Worm (Caenorhabditis elegans) whole organism, early embryonic: ENCODE measurements around the gene F54H12.2.
"Not testable (repeated sequence)": the region's sequence is repeated elsewhere in the genome, so short reads cannot be mapped to it uniquely, and the experiment has no call there.

Experiments used
- B0310.2 ChIP-seq: sonication (generic microtip); optimal IDR thresholded peaks from 2 replicates; lab custom pipeline; 2016; ENCODE audit warnings: mild to moderate bottlenecking, missing genetic modification characterization, missing compliant biosample characterization
- F13C5.2 ChIP-seq: sonication (generic microtip); optimal IDR thresholded peaks from 2 replicates; lab custom pipeline; 2017; ENCODE audit warnings: mild to moderate bottlenecking, missing genetic modification characterization, inconsistent platforms, missing compliant biosample characterization
- aly-1 ChIP-seq: sonication (generic microtip); optimal IDR thresholded peaks from 2 replicates; lab custom pipeline; 2016; ENCODE audit warnings: missing genetic modification characterization, missing compliant biosample characterization
- ama-1 ChIP-seq: fragments of 150-350 bp; optimal IDR thresholded peaks from 2 replicates; lab custom pipeline; 2014
- ceh-13 ChIP-seq: fragments of 200-800 bp; sonication (Bioruptor generic); optimal IDR thresholded peaks from 2 replicates; lab custom pipeline; 2018; ENCODE audit warnings: mild to moderate bottlenecking, missing genetic modification characterization, missing compliant biosample characterization
- ceh-36 ChIP-seq: sonication (generic microtip); optimal IDR thresholded peaks from 2 replicates; lab custom pipeline; 2016; ENCODE audit warnings: missing genetic modification characterization, inconsistent platforms, missing compliant biosample characterization
- ets-7 ChIP-seq: sonication (generic microtip); optimal IDR thresholded peaks from 2 replicates; lab custom pipeline; 2016; ENCODE audit warnings: missing genotype, missing genetic modification characterization, missing compliant biosample characterization
- flt-1 ChIP-seq: fragments of 200-800 bp; sonication (Bioruptor generic); IDR thresholded peaks from 2 replicates; pipeline ENCODE4 v1.3.6; 2022; ENCODE audit warnings: missing genetic modification characterization, missing compliant biosample characterization
- hmbx-1 ChIP-seq: sonication (generic microtip); optimal IDR thresholded peaks from 2 replicates; lab custom pipeline; 2016; ENCODE audit warnings: mild to moderate bottlenecking, missing genetic modification characterization, missing compliant biosample characterization
- hmg-4 ChIP-seq: fragments of 200-800 bp; sonication (Bioruptor generic); optimal IDR thresholded peaks from 2 replicates; lab custom pipeline; 2018; ENCODE audit warnings: mild to moderate bottlenecking, missing genetic modification characterization, missing compliant biosample characterization
- hnd-1 ChIP-seq: sonication (generic microtip); optimal IDR thresholded peaks from 2 replicates; lab custom pipeline; 2016; ENCODE audit warnings: missing genetic modification characterization, missing compliant biosample characterization
- pes-1 ChIP-seq: fragments of 200-800 bp; sonication (Bioruptor generic); IDR thresholded peaks from 2 replicates; pipeline ENCODE4 v1.3.6; 2022; ENCODE audit warnings: missing genetic modification reagents, missing genetic modification characterization, missing compliant biosample characterization
- scrt-1 ChIP-seq: fragments of 200-800 bp; sonication (Bioruptor generic); IDR thresholded peaks from 2 replicates; pipeline ENCODE4 v1.3.6; 2022; ENCODE audit warnings: missing genetic modification characterization, missing compliant biosample characterization
- sea-1 ChIP-seq: fragments of 200-800 bp; sonication (Bioruptor generic); conservative IDR thresholded peaks from 2 replicates; pipeline ENCODE4 v1.3.6; 2022; ENCODE audit warnings: missing genetic modification characterization, missing compliant biosample characterization
- tbx-11 ChIP-seq: fragments of 200-800 bp; sonication (Bioruptor generic); IDR thresholded peaks from 2 replicates; pipeline ENCODE4 v1.3.6; 2022; ENCODE audit warnings: missing genetic modification characterization, missing compliant biosample characterization
- tbx-37 ChIP-seq: fragments of 200-800 bp; sonication (Bioruptor generic); conservative IDR thresholded peaks from 2 replicates; pipeline ENCODE4 v1.3.6; 2022; ENCODE audit warnings: missing genetic modification reagents, missing genetic modification characterization, missing compliant biosample characterization
- tra-4 ChIP-seq: sonication (generic microtip); optimal IDR thresholded peaks from 2 replicates; lab custom pipeline; 2017; ENCODE audit warnings: missing genetic modification characterization, missing compliant biosample characterization

F54H12.2 gene

DNA sequence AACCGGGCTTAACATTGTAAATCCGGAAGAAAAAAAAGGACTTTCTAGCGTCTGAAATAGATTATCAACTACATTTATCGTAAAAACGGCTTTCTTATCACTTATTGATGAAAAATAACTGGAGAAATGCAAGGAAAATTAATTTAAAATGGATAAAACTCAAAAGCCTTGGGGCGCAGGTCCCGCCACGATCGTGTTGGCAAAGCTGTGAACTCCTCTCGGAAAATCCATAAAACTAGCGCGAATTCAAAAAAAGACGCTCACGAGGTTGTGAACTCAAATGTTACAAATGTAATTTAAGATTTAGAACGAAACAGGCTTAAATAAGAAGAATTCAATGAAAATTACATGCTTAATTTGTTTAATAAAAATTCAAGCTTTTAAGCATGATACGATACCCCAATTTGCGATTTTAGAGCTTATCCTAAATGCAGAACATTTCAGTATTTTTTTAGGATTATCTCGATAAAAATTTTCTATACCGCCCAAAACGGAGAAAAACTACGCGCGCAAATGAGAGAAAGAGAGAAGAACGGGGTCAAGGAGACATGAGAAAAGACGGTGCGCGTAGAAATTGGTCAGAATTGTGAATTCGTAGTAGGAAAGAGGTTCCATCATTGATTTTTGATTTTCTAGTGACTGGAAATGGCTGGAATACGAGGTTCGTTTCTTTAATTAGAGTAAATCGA lies 12.2 kb upstream of the F54H12.2 start, which contains the start of gene C29E4.15:
Gene C29E4.15, plus strand, starts transcription at position 547 of the 689 bp plus-strand sequence.
- TF ChIP-seq pes-1 (no peak), aly-1 (tag; lab: Kevin White, UChicago) (no peak), hmbx-1 (tag; lab: Kevin White, UChicago) (no peak), ceh-36 (tag; lab: Kevin White, UChicago) (no peak)

DNA sequence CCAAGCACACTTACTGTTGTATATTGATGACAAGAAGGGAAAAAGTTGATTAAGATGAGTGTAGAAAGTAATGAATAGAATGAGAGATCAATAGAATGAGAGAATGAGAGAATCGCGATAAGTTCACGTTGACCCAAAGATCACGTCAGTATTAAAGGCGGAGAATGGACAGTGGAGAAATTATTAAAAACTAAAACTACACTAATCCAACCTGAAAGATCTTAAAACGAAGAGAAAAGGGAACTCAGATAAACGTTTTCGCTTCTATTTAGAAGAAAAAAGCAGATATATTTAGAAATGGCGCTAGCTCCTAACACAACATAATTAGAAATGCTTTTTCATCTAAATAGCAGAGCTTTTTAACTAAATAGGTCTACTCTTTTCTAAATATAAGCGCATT lies 11.2 kb upstream of the F54H12.2 start, which contains the start of gene let-754:
Gene let-754, minus strand, starts transcription at position 101 of the 400 bp plus-strand sequence.
- TF ChIP-seq pes-1, result no peak
- TF ChIP-seq B0310.2 (tag; lab: Kevin White, UChicago), result no peak
- TF ChIP-seq tbx-11 (GFP tag; lab: Robert Waterston, UW), result no peak
- TF ChIP-seq hnd-1 (tag; lab: Kevin White, UChicago), result no peak
- TF ChIP-seq ceh-13, result no peak
- no peak for TF ChIP-seq scrt-1 (GFP tag; lab: Robert Waterston, UW)
- no peak for TF ChIP-seq hmg-4 (GFP tag; lab: Kevin White, UChicago)
- TF ChIP-seq aly-1 (tag; lab: Kevin White, UChicago), result no peak
- no peak for TF ChIP-seq tra-4 (tag; lab: Kevin White, UChicago)
- no peak for TF ChIP-seq ceh-36 (tag; lab: Kevin White, UChicago)
- no peak for TF ChIP-seq ama-1 (lab: Kevin White, UChicago)
- no peak for TF ChIP-seq hmbx-1 (tag; lab: Kevin White, UChicago)
- no peak for TF ChIP-seq flt-1 (GFP tag; lab: Robert Waterston, UW)
- no peak for TF ChIP-seq sea-1 (GFP tag; lab: Robert Waterston, UW)
- no peak for TF ChIP-seq ets-7 (tag; lab: Kevin White, UChicago)
- TF ChIP-seq tbx-37, result no peak

DNA sequence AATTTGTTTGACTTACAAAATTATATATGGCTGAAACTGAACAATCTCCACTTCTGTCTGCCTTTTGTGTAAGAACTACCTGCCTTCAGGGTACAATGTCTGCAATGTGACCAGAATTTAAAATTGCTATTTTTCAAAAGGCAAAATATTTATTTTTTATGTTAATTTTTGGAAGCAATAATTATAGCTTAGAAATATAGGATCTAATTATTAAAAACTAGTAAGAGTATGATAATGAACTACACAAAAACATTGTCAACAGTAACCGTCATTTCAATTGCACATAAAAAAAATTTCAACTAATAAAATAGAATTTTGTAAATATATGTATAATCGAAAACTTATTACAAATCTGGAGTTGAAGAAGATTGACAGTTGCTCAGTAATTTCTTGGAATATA lies 7.4 kb upstream of the F54H12.2 start, which contains the start of gene C29E4.9:
Gene C29E4.9, minus strand, starts transcription at position 101 of the 400 bp plus-strand sequence.
- no peak for TF ChIP-seq scrt-1 (GFP tag; lab: Robert Waterston, UW)
- TF ChIP-seq hnd-1 (tag; lab: Kevin White, UChicago), result no peak
- no peak for TF ChIP-seq sea-1 (GFP tag; lab: Robert Waterston, UW)

DNA sequence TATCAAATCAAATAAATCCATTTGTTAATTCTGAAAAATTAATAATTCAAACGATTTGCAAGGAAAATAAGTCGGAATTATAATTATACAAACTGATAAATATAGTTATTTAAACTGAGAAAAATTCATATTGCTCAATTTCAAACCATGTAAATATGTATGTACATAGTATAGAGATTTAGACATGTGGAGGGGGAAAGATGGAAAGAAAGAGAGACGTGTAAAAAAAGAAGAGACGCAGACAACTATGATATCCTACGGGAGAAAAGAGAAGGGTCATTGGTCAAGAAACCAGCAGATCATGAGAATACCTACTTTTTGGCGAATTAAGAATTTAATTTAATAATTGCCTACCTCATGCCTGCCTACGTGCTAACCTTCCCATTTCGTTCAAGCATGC lies 6.3 kb upstream of the F54H12.2 start, which contains the start of gene C29E4.11:
Gene C29E4.11, minus strand, starts transcription at position 30 of the 400 bp plus-strand sequence.
- no peak for TF ChIP-seq ama-1 (lab: Kevin White, UChicago)
- no peak for TF ChIP-seq hmg-4 (GFP tag; lab: Kevin White, UChicago)
- no peak for TF ChIP-seq hnd-1 (tag; lab: Kevin White, UChicago)
- no peak for TF ChIP-seq pes-1
- no peak for TF ChIP-seq ets-7 (tag; lab: Kevin White, UChicago)
- no peak for TF ChIP-seq F13C5.2 (tag; lab: Kevin White, UChicago)
- no peak for TF ChIP-seq B0310.2 (tag; lab: Kevin White, UChicago)
- TF ChIP-seq ceh-36 (tag; lab: Kevin White, UChicago), result no peak
- TF ChIP-seq hmbx-1 (tag; lab: Kevin White, UChicago), result no peak
- TF ChIP-seq scrt-1 (GFP tag; lab: Robert Waterston, UW), result no peak
- TF ChIP-seq sea-1 (GFP tag; lab: Robert Waterston, UW), result no peak
- no peak for TF ChIP-seq tbx-11 (GFP tag; lab: Robert Waterston, UW)
- TF ChIP-seq aly-1 (tag; lab: Kevin White, UChicago), result no peak

DNA sequence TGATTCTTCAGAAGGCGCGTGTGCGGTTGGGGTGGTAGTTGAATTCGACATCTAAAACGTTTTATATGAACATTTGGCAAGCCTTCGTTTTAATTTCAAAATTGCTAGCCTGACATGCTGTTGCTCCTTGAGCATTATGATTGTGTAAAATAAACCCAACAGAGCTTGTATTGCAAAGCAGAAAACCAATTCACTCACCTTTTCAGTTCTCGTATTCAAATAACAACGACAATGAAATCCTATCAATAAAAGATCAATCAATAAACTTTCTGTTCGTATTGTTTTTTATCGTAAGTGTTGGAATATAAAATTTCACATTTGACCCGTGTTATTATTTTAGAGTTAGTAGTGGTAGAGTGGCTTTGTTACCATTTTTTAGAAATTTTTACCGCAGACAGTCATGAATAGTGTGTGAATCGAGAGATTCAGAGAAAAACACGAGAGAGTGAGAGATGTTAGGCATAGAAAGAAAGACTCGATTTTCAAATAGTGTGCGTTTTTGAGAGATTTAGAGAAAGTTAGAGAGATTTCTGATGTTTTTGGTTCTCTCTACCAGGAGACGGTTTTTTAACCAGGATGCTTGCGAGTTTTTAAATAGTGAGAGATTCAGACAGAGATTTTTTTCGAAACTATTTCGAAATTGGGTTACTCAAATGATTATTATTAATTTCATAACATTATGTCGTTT lies 5.3 kb upstream of the F54H12.2 start, which contains the start of gene F54H12.10:
Gene F54H12.10, minus strand, starts transcription at position 51 of the 688 bp plus-strand sequence.
- not testable (repeated sequence) for TF ChIP-seq B0310.2 (tag; lab: Kevin White, UChicago); aly-1 (tag; lab: Kevin White, UChicago); pes-1

DNA sequence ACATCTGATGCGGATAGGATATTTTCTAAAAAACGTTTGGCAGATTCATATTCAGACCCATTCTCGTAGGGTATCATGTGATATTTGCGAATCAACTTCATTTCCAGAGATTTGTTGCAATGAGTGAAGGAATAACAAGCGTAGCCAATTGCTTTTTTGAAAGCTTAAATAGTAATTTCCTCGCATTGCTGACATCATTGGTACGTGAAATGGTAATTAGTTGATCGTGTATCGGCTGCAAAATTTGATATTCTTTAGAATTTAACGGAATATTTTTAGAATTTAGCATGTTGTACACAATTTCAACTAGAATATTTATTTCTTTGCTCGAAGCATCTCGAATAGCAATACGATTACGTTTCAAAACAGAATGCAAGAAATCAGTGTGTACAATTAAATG lies 1.7 kb upstream of the F54H12.2 start, which contains the start of gene F54H12.4:
Gene F54H12.4, minus strand, starts transcription at position 101 of the 400 bp plus-strand sequence.
- not testable (repeated sequence) for TF ChIP-seq ceh-13; tra-4 (tag; lab: Kevin White, UChicago); pes-1

DNA sequence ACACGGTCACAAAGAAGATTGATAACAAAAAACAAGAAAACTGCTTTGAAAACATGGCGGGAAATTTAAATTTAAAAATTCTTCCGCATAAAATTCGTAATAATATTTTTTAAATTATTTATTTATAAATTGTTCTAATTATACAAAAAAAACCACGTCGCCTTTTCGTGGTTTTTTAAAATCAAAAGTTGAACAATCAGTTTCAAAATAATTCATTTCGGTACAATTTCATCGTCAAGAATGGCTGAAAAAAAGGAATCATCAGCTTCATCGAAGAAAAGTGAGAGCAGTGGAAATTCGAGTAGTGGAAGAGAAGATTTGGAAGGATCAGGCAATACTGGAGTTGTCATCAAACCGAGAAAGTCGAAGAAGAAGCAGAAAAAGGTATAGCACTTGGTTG lies 4.7 kb downstream of the F54H12.2 start, which contains the start of the genes F54H12.8 and F54H12.7:
Gene F54H12.8, minus strand, starts transcription at position 101 of the 400 bp plus-strand sequence.
Gene F54H12.7, plus strand, starts transcription at position 229 of the 400 bp plus-strand sequence.
- TF ChIP-seq hmg-4 (GFP tag; lab: Kevin White, UChicago) (no peak), ceh-13 (no peak), flt-1 (GFP tag; lab: Robert Waterston, UW) (no peak), ets-7 (tag; lab: Kevin White, UChicago) (no peak), F13C5.2 (tag; lab: Kevin White, UChicago) (no peak), tbx-37 (no peak), aly-1 (tag; lab: Kevin White, UChicago) (no peak), pes-1 (no peak), tra-4 (tag; lab: Kevin White, UChicago) (no peak), ama-1 (lab: Kevin White, UChicago) (no peak), tbx-11 (GFP tag; lab: Robert Waterston, UW) (no peak), ceh-36 (tag; lab: Kevin White, UChicago) (no peak), sea-1 (GFP tag; lab: Robert Waterston, UW) (no peak), hmbx-1 (tag; lab: Kevin White, UChicago) (no peak), hnd-1 (tag; lab: Kevin White, UChicago) (no peak), scrt-1 (GFP tag; lab: Robert Waterston, UW) (no peak), B0310.2 (tag; lab: Kevin White, UChicago) (no peak)
